Worm (Caenorhabditis elegans) whole organism, midembryonic: ENCODE measurements around the gene C29G2.6.

ENCODE experiments used
- T22C8.4 ChIP-seq: fragments of 200-800 bp; sonication (Bioruptor generic); IDR thresholded peaks from 2 replicates; pipeline ENCODE4 v1.3.6; 2022; ENCODE audit warnings: missing genetic modification characterization, missing compliant biosample characterization
- cog-1 ChIP-seq: sonication (generic microtip); optimal IDR thresholded peaks from 2 replicates; lab custom pipeline; 2016; ENCODE audit warnings: missing genetic modification characterization, missing compliant biosample characterization
- flt-1 ChIP-seq: fragments of 200-800 bp; sonication (Bioruptor generic); IDR thresholded peaks from 2 replicates; pipeline ENCODE4 v1.3.6; 2022; ENCODE audit warnings: missing genetic modification characterization, missing compliant biosample characterization
- klf-2 ChIP-seq: fragments of 200-800 bp; sonication (Bioruptor generic); conservative IDR thresholded peaks from 2 replicates; pipeline ENCODE4 v1.3.6; 2022; ENCODE audit warnings: missing genetic modification reagents, missing genetic modification characterization, missing compliant biosample characterization
- med-1 ChIP-seq: sonication (generic microtip); optimal IDR thresholded peaks from 2 replicates; lab custom pipeline; 2017; ENCODE audit warnings: missing genetic modification characterization, mild to moderate bottlenecking, missing compliant biosample characterization, antibody characterized with exemption, missing genetic modification reagents; ENCODE audit not compliant: insufficient read depth
- ref-1 ChIP-seq: fragments of 200-800 bp; sonication (Bioruptor generic); conservative IDR thresholded peaks from 2 replicates; pipeline ENCODE4 v1.3.6; 2022; ENCODE audit warnings: missing genetic modification reagents, missing genetic modification characterization, missing compliant biosample characterization
- tab-1 ChIP-seq: fragments of 200-800 bp; sonication (Bioruptor generic); IDR thresholded peaks from 2 replicates; pipeline ENCODE4 v1.3.6; 2022; ENCODE audit warnings: missing genetic modification characterization, missing compliant biosample characterization
- ztf-23 ChIP-seq: fragments of 200-800 bp; sonication (Bioruptor generic); IDR thresholded peaks from 2 replicates; pipeline ENCODE4 v1.3.6; 2022; ENCODE audit warnings: missing genetic modification reagents, missing genetic modification characterization, missing compliant biosample characterization
- ztf-29 ChIP-seq: fragments of 200-800 bp; sonication (Bioruptor generic); IDR thresholded peaks from 2 replicates; pipeline ENCODE4 v1.3.6; 2022; ENCODE audit warnings: missing genetic modification reagents, missing genetic modification characterization, missing compliant biosample characterization

DNA sequence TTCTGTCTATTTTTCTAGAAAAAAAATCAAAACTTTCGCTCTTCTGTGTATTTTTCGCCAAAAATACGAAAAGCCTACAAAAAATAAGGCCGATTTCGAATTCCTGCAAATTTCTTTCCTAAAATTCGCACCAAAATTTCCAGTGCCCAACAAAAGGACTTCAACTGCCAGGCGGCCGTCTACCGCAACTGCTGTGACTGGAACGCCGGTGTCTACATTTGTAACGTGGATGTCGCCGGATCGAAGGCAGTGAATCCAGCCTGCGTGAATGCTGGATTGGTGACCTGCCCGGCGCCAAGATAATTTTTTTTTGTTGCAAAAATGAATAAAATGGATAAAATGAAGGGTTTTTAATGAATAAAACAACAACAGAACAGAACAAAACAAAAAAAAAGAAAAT lies 16.1 kb upstream of the C29G2.6 start:
- TF ChIP-seq klf-2 (GFP tag; lab: Robert Waterston, UW) (no peak), ztf-23 (GFP tag; lab: Robert Waterston, UW) (no peak), cog-1 (tag; lab: Kevin White, UChicago) (no peak), tab-1 (GFP tag; lab: Robert Waterston, UW) (no peak), flt-1 (GFP tag; lab: Robert Waterston, UW) (no peak), ztf-29 (GFP tag; lab: Robert Waterston, UW) (no peak), ref-1 (GFP tag; lab: Robert Waterston, UW) (no peak), T22C8.4 (GFP tag; lab: Robert Waterston, UW) (no peak), med-1 (GFP tag; lab: Kevin White, UChicago) (no peak)
